1 fruit fly cellular context compared by ENCODE assay signal in genomic region chrX:9778545-9778944, dm6.
A peak's percentile ranks its signal among the peaks of the same experiment; 100 is the strongest.
TF ChIP-seq lines count a peak whose summit lies in the region.

CG1354 (plus strand) TSS chrX:9778742.

TF ChIP-seq in whole organism, embryonic, 481 proteins besides CTCF, POLR2A, EP300 and RAD21 (continued from another document and continues in another):
- TF ChIP-seq CG11695 (GFP tag; IDR thresholded peaks at IDR 0.05; lab: Robert Waterston, UW) (0 out of 3 replicates have a peak, but pooled peaks have one; percentile 32), tio (GFP tag; optimal IDR thresholded peaks at IDR 0.05; lab: Kevin White, UChicago) (no peak), Lhr (GFP tag; optimal IDR thresholded peaks at IDR 0.05; lab: Kevin White, UChicago) (peak; percentile 87), Drgx (GFP tag; IDR thresholded peaks at IDR 0.05; lab: Robert Waterston, UW) (no peak), CG6683 (GFP tag; optimal IDR thresholded peaks at IDR 0.05; lab: Kevin White, UChicago) (no peak), CG18599 (GFP tag; optimal IDR thresholded peaks at IDR 0.05; lab: Kevin White, UChicago) (peak; percentile 46), CG12104 (GFP tag; optimal IDR thresholded peaks at IDR 0.05; lab: Kevin White, UChicago) (no peak), Hr39 (optimal IDR thresholded peaks at IDR 0.05; lab: Kevin White, UChicago) (no peak), ssp (GFP tag; IDR thresholded peaks at IDR 0.05; lab: Robert Waterston, UW) (peak; percentile 62), kay (GFP tag; optimal IDR thresholded peaks at IDR 0.05; lab: Kevin White, UChicago) (no peak), GATAe (GFP tag; conservative IDR thresholded peaks at IDR 0.05; lab: Robert Waterston, UW) (no peak), usp (GFP tag; optimal IDR thresholded peaks at IDR 0.05; lab: Kevin White, UChicago) (no peak), bcd (GFP tag; optimal IDR thresholded peaks at IDR 0.05; lab: Kevin White, UChicago) (peak; percentile 82), CG13123 (GFP tag; optimal IDR thresholded peaks at IDR 0.05; lab: Kevin White, UChicago) (no peak), BtbVII (GFP tag; optimal IDR thresholded peaks at IDR 0.05; lab: Kevin White, UChicago) (no peak), CG1233 (GFP tag; optimal IDR thresholded peaks at IDR 0.05; lab: Kevin White, UChicago) (peak; percentile 40), CG10147 (GFP tag; optimal IDR thresholded peaks at IDR 0.05; lab: Kevin White, UChicago) (no peak), tgo (GFP tag; IDR thresholded peaks at IDR 0.05; lab: Robert Waterston, UW) (peak; percentile 59), sc (optimal IDR thresholded peaks at IDR 0.05; lab: Kevin White, UChicago) (no peak), sc (GFP tag; optimal IDR thresholded peaks at IDR 0.05; lab: Kevin White, UChicago) (peak; percentile 22), ato (GFP tag; IDR thresholded peaks at IDR 0.05; lab: Robert Waterston, UW; ENCODE audit: partially characterized antibody) (peak; percentile 70), Stat92E (GFP tag; optimal IDR thresholded peaks at IDR 0.05; lab: Kevin White, UChicago) (peak in 1 of 3 experiments; percentile 21), run (tag; optimal IDR thresholded peaks at IDR 0.05; lab: Kevin White, UChicago) (no peak), tup (GFP tag; optimal IDR thresholded peaks at IDR 0.05; lab: Kevin White, UChicago) (peak; percentile 5), sqz (GFP tag; optimal IDR thresholded peaks at IDR 0.05; lab: Kevin White, UChicago) (peak; percentile 30), Mes4 (GFP tag; optimal IDR thresholded peaks at IDR 0.05; lab: Kevin White, UChicago) (peak; percentile 65), NK7.1 (GFP tag; optimal IDR thresholded peaks at IDR 0.05; lab: Kevin White, UChicago) (no peak), ro (GFP tag; IDR thresholded peaks at IDR 0.05; lab: Robert Waterston, UW) (no peak), CG10654 (GFP tag; optimal IDR thresholded peaks at IDR 0.05; lab: Kevin White, UChicago) (peak; percentile 41), Xbp1 (GFP tag; optimal IDR thresholded peaks at IDR 0.05; lab: Kevin White, UChicago) (peak; percentile 82), ems (GFP tag; optimal IDR thresholded peaks at IDR 0.05; lab: Kevin White, UChicago) (peak; percentile 32), Atf6 (GFP tag; IDR thresholded peaks at IDR 0.05; lab: Robert Waterston, UW) (peak; percentile 38; the same call in 1 of the 2 replicates), Nf-YB (GFP tag; optimal IDR thresholded peaks at IDR 0.05; lab: Kevin White, UChicago) (peak; percentile 35), hth (optimal IDR thresholded peaks at IDR 0.05; lab: Kevin White, UChicago) (no peak), Med (GFP tag; lab: Kevin White, UChicago) (peak; percentile 95), CG16863 (GFP tag; optimal IDR thresholded peaks at IDR 0.05; lab: Kevin White, UChicago) (peak; percentile 59), HLHmδ (GFP tag; optimal IDR thresholded peaks at IDR 0.05; lab: Kevin White, UChicago) (peak; percentile 79), CG12219 (GFP tag; optimal IDR thresholded peaks at IDR 0.05; lab: Kevin White, UChicago) (peak; percentile 3), BEAF-32 (GFP tag; optimal IDR thresholded peaks at IDR 0.05; lab: Kevin White, UChicago) (peak; percentile 42), dati (GFP tag; IDR thresholded peaks at IDR 0.05; lab: Robert Waterston, UW) (no peak), CG4820 (GFP tag; optimal IDR thresholded peaks at IDR 0.05; lab: Kevin White, UChicago) (peak; percentile 54), bab2 (GFP tag; optimal IDR thresholded peaks at IDR 0.05; lab: Kevin White, UChicago) (peak; percentile 57), ftz-f1 (GFP tag; optimal IDR thresholded peaks at IDR 0.05; lab: Kevin White, UChicago) (peak; percentile 77), CG13424 (tag; optimal IDR thresholded peaks at IDR 0.05; lab: Kevin White, UChicago) (peak; percentile 46), CG6254 (GFP tag; optimal IDR thresholded peaks at IDR 0.05; lab: Kevin White, UChicago) (no peak), Ets97D (GFP tag; optimal IDR thresholded peaks at IDR 0.05; lab: Kevin White, UChicago) (peak; percentile 93), CG10209 (GFP tag; optimal IDR thresholded peaks at IDR 0.05; lab: Kevin White, UChicago) (peak; percentile 70), Ptx1 (GFP tag; IDR thresholded peaks at IDR 0.05; lab: Robert Waterston, UW) (peak; percentile 73), prd (optimal IDR thresholded peaks at IDR 0.05; lab: Kevin White, UChicago) (no peak), prd (GFP tag; IDR thresholded peaks at IDR 0.05; lab: Robert Waterston, UW) (peak; percentile 81; the same call in 2 of the 3 replicates), nom (GFP tag; optimal IDR thresholded peaks at IDR 0.05; lab: Kevin White, UChicago) (no peak), Sin3A (optimal IDR thresholded peaks at IDR 0.05; lab: Kevin White, UChicago) (peak; percentile 47), wek (GFP tag; optimal IDR thresholded peaks at IDR 0.05; lab: Kevin White, UChicago) (no peak), gce (GFP tag; IDR thresholded peaks at IDR 0.05; lab: Robert Waterston, UW) (peak; percentile 59; the same call in 1 of the 3 replicates), scrt (GFP tag; optimal IDR thresholded peaks at IDR 0.05; lab: Kevin White, UChicago) (peak; percentile 41), crc (GFP tag; optimal IDR thresholded peaks at IDR 0.05; lab: Kevin White, UChicago) (no peak), CG32767 (GFP tag; IDR thresholded peaks at IDR 0.05; lab: Robert Waterston, UW) (peak; percentile 39; the same call in 1 of the 2 replicates), hb (GFP tag; IDR thresholded peaks at IDR 0.05; lab: Robert Waterston, UW; ENCODE audit: partially characterized antibody) (no peak), ranshi (GFP tag; IDR thresholded peaks at IDR 0.05; lab: Robert Waterston, UW) (peak; percentile 77), chn (GFP tag; optimal IDR thresholded peaks at IDR 0.05; lab: Kevin White, UChicago) (peak; percentile 71), CG17359 (tag; optimal IDR thresholded peaks at IDR 0.05; lab: Kevin White, UChicago) (peak; percentile 60), Lim3 (GFP tag; IDR thresholded peaks at IDR 0.05; lab: Robert Waterston, UW) (no peak), Rfx (GFP tag; IDR thresholded peaks at IDR 0.05; lab: Robert Waterston, UW) (peak; percentile 92), CG1024 (GFP tag; IDR thresholded peaks at IDR 0.05; lab: Robert Waterston, UW) (peak; percentile 71), slbo (GFP tag; IDR thresholded peaks at IDR 0.05; lab: Robert Waterston, UW) (peak; percentile 87), Side (GFP tag; optimal IDR thresholded peaks at IDR 0.05; lab: Kevin White, UChicago) (peak; percentile 80), NfI (GFP tag; optimal IDR thresholded peaks at IDR 0.05; lab: Kevin White, UChicago) (peak; percentile 50), Optix (GFP tag; IDR thresholded peaks at IDR 0.05; lab: Robert Waterston, UW) (peak; percentile 71), CG10462 (GFP tag; optimal IDR thresholded peaks at IDR 0.05; lab: Kevin White, UChicago) (peak; percentile 30), CG8359 (GFP tag; optimal IDR thresholded peaks at IDR 0.05; lab: Kevin White, UChicago; ENCODE audit: borderline replicate concordance) (no peak), ap (GFP tag; IDR thresholded peaks at IDR 0.05; lab: Robert Waterston, UW) (no peak), CG14667 (GFP tag; IDR thresholded peaks at IDR 0.05; lab: Robert Waterston, UW) (peak; percentile 69), gem (tag; optimal IDR thresholded peaks at IDR 0.05; lab: Kevin White, UChicago) (peak; percentile 42), CG2889 (GFP tag; IDR thresholded peaks at IDR 0.05; lab: Robert Waterston, UW) (peak; percentile 48; the same call in 2 of the 3 replicates), ara (GFP tag; IDR thresholded peaks at IDR 0.05; lab: Robert Waterston, UW) (peak; percentile 58; the same call in 1 of the 2 replicates), CG2678 (tag; optimal IDR thresholded peaks at IDR 0.05; lab: Kevin White, UChicago) (no peak), bowl (GFP tag; IDR thresholded peaks at IDR 0.05; lab: Robert Waterston, UW) (no peak), sob (GFP tag; IDR thresholded peaks at IDR 0.05; lab: Robert Waterston, UW) (peak; percentile 75), eyg (GFP tag; optimal IDR thresholded peaks at IDR 0.05; lab: Kevin White, UChicago) (peak; percentile 20), ind (GFP tag; optimal IDR thresholded peaks at IDR 0.05; lab: Kevin White, UChicago) (peak; percentile 62), grn (GFP tag; optimal IDR thresholded peaks at IDR 0.05; lab: Kevin White, UChicago) (no peak), Lpt (GFP tag; optimal IDR thresholded peaks at IDR 0.05; lab: Kevin White, UChicago) (no peak), tin (GFP tag; optimal IDR thresholded peaks at IDR 0.05; lab: Kevin White, UChicago) (peak; percentile 75), esg (GFP tag; conservative IDR thresholded peaks at IDR 0.05; lab: Robert Waterston, UW) (peak; percentile 44), klu (GFP tag; IDR thresholded peaks at IDR 0.05; lab: Robert Waterston, UW) (no peak), Spps (tag; optimal IDR thresholded peaks at IDR 0.05; lab: Kevin White, UChicago) (no peak), lmd (GFP tag; IDR thresholded peaks at IDR 0.05; lab: Robert Waterston, UW) (peak; percentile 79), ttk (GFP tag; IDR thresholded peaks at IDR 0.05; lab: Robert Waterston, UW) (peak; percentile 57; the same call in 1 of the 2 replicates), CG2129 (GFP tag; IDR thresholded peaks at IDR 0.05; lab: Robert Waterston, UW; ENCODE audit: partially characterized antibody) (no peak), CG17385 (GFP tag; optimal IDR thresholded peaks at IDR 0.05; lab: Kevin White, UChicago) (peak; percentile 6), Gsc (GFP tag; IDR thresholded peaks at IDR 0.05; lab: Robert Waterston, UW) (0 out of 2 replicates have a peak, but pooled peaks have one; percentile 6), inv (GFP tag; IDR thresholded peaks at IDR 0.05; lab: Robert Waterston, UW; ENCODE audit: partially characterized antibody) (0 out of 2 replicates have a peak, but pooled peaks have one; percentile 14), zfh1 (GFP tag; IDR thresholded peaks at IDR 0.05; lab: Robert Waterston, UW) (peak; percentile 84), CG1602 (GFP tag; optimal IDR thresholded peaks at IDR 0.05; lab: Kevin White, UChicago) (peak; percentile 61), CG7928 (GFP tag; optimal IDR thresholded peaks at IDR 0.05; lab: Kevin White, UChicago) (peak; percentile 61), Mad (GFP tag; optimal IDR thresholded peaks at IDR 0.05; lab: Kevin White, UChicago) (peak; percentile 52), slp2 (GFP tag; optimal IDR thresholded peaks at IDR 0.05; lab: Kevin White, UChicago) (peak; percentile 53), salm (tag; optimal IDR thresholded peaks at IDR 0.05; lab: Kevin White, UChicago) (no peak), Rx (GFP tag; IDR thresholded peaks at IDR 0.05; lab: Robert Waterston, UW) (peak; percentile 58), CG10959 (GFP tag; IDR thresholded peaks at IDR 0.05; lab: Robert Waterston, UW) (peak; percentile 67), cg (GFP tag; optimal IDR thresholded peaks at IDR 0.05; lab: Kevin White, UChicago) (no peak), CG7556 (GFP tag; optimal IDR thresholded peaks at IDR 0.05; lab: Kevin White, UChicago) (peak; percentile 18), tna (GFP tag; IDR thresholded peaks at IDR 0.05; lab: Robert Waterston, UW; ENCODE audit: partially characterized antibody) (no peak), ken (GFP tag; IDR thresholded peaks at IDR 0.05; lab: Robert Waterston, UW) (peak; percentile 85; the same call in 2 of the 3 replicates), Sox100B (GFP tag; optimal IDR thresholded peaks at IDR 0.05; lab: Kevin White, UChicago) (no peak), dan (GFP tag; IDR thresholded peaks at IDR 0.05; lab: Robert Waterston, UW) (no peak), CG15601 (tag; optimal IDR thresholded peaks at IDR 0.05; lab: Kevin White, UChicago) (peak; percentile 41), HHEX (GFP tag; optimal IDR thresholded peaks at IDR 0.05; lab: Kevin White, UChicago) (peak; percentile 67), tll (GFP tag; optimal IDR thresholded peaks at IDR 0.05; lab: Kevin White, UChicago) (peak in 1 of 2 experiments; percentile 21), CG16779 (GFP tag; IDR thresholded peaks at IDR 0.05; lab: Robert Waterston, UW) (peak; percentile 67; the same call in 1 of the 2 replicates), aop (GFP tag; IDR thresholded peaks at IDR 0.05; lab: Robert Waterston, UW) (peak; percentile 30; the same call in 1 of the 2 replicates), gcm (GFP tag; optimal IDR thresholded peaks at IDR 0.05; lab: Kevin White, UChicago) (no peak), MESR4 (GFP tag; optimal IDR thresholded peaks at IDR 0.05; lab: Kevin White, UChicago) (peak; percentile 81), CG1832 (GFP tag; optimal IDR thresholded peaks at IDR 0.05; lab: Kevin White, UChicago) (peak; percentile 87), Abd-B (GFP tag; optimal IDR thresholded peaks at IDR 0.05; lab: Kevin White, UChicago) (peak; percentile 18), sna (GFP tag; IDR thresholded peaks at IDR 0.05; lab: Robert Waterston, UW; ENCODE audit: partially characterized antibody) (no peak), yki (optimal IDR thresholded peaks at IDR 0.05; lab: Kevin White, UChicago) (no peak), CG9727 (GFP tag; optimal IDR thresholded peaks at IDR 0.05; lab: Kevin White, UChicago) (peak; percentile 64), Fer3 (tag; optimal IDR thresholded peaks at IDR 0.05; lab: Kevin White, UChicago) (no peak), kah (GFP tag; optimal IDR thresholded peaks at IDR 0.05; lab: Kevin White, UChicago) (no peak), Jarid2 (GFP tag; optimal IDR thresholded peaks at IDR 0.05; lab: Kevin White, UChicago) (peak; percentile 63), Taf1 (GFP tag; IDR thresholded peaks at IDR 0.05; lab: Robert Waterston, UW) (peak; percentile 33; the same call in 1 of the 2 replicates), CG18619 (GFP tag; optimal IDR thresholded peaks at IDR 0.05; lab: Kevin White, UChicago) (peak; percentile 62), YL-1 (GFP tag; optimal IDR thresholded peaks at IDR 0.05; lab: Kevin White, UChicago) (peak; percentile 77), ham (GFP tag; IDR thresholded peaks at IDR 0.05; lab: Robert Waterston, UW) (no peak), CG11696 (GFP tag; IDR thresholded peaks at IDR 0.05; lab: Robert Waterston, UW) (no peak), CG18262 (tag; optimal IDR thresholded peaks at IDR 0.05; lab: Kevin White, UChicago) (peak; percentile 46), vfl (GFP tag; optimal IDR thresholded peaks at IDR 0.05; lab: Kevin White, UChicago) (no peak), caup (GFP tag; optimal IDR thresholded peaks at IDR 0.05; lab: Kevin White, UChicago; ENCODE audit: severe bottlenecking) (peak; percentile 74), Sox102F (GFP tag; optimal IDR thresholded peaks at IDR 0.05; lab: Kevin White, UChicago) (peak; percentile 46), wor (GFP tag; IDR thresholded peaks at IDR 0.05; lab: Robert Waterston, UW) (peak; percentile 38; the same call in 1 of the 2 replicates)
